Worm (Caenorhabditis elegans): ENCODE results near the gene R12A1.3.
A peak's percentile ranks its signal among the peaks of the same experiment; 100 is the strongest.

Gene R12A1.3

DNA sequence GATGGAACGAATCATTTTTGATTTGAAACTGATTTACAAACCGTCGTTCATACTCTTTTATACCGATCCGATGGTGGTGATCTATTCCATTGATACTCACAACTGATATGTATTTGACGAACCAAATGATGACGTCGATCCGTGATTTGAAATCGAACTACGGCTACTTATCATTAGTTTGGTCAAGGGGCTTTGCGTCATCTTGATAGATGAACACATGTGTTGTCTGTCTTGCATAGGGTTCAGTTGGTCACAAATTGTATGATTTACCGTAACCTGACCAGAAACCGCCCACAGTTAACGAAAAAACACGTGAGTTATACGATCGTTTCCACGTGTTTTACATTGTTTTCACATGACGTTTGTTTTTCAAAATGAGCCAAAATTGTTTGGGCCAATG, 24.6 kb upstream of the R12A1.3 start, which contains the start of gene cnc-2:
TSS of gene cnc-2 (minus strand) at position 24 of the 400 bp plus-strand sequence.
- peak; percentile 2 for TF ChIP-seq hlh-30 (tag; optimal IDR thresholded peaks at IDR 0.05; ENCODE audit: insufficient read depth)
- TF ChIP-seq mxl-3 (GFP tag; optimal IDR thresholded peaks at IDR 0.05), result peak; percentile 37
- no peak for TF ChIP-seq lim-7 (GFP tag; IDR thresholded peaks at IDR 0.05)

DNA sequence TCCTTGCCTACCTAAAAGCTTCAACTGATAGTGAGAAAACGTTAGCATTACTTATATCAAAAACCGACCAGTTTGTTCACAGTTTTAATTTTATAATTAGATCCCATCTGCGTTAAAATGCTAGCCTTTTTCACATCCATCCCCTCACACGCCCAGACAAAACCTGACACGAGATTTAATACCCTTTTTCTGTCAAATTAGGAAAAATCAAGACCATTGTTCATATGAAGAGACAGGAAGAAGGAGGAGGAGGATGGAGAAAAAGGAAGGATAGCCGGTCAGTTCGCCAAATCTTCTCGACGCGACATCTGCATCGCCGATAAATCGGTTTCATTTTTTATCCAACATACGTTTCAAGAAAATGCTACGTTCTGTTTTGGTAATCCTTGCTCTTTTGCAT, 22.1 kb upstream of the R12A1.3 start, which contains the start of gene cnc-3:
TSS of gene cnc-3 (plus strand) at position 281 of the 400 bp plus-strand sequence.
- TF ChIP-seq nhr-48 (tag; optimal IDR thresholded peaks at IDR 0.05) (no peak), lin-1 (GFP tag; IDR thresholded peaks at IDR 0.05) (no peak), mdl-1 (tag; optimal IDR thresholded peaks at IDR 0.05) (no peak), mxl-3 (GFP tag; optimal IDR thresholded peaks at IDR 0.05) (no peak), T26A8.4 (GFP tag; IDR thresholded peaks at IDR 0.05) (peak; percentile 44), Y105C5A.15 (GFP tag; IDR thresholded peaks at IDR 0.05) (no peak), ctbp-1 (GFP tag; IDR thresholded peaks at IDR 0.05) (no peak), hmg-1.1 (GFP tag; IDR thresholded peaks at IDR 0.05) (no peak), unc-62 (GFP tag; optimal IDR thresholded peaks at IDR 0.05 in 1 of 2) (peak in 1 of 2 experiments; percentile 85), unc-62 (tag; optimal IDR thresholded peaks at IDR 0.05) (no peak), mes-2 (tag; optimal IDR thresholded peaks at IDR 0.05; ENCODE audit: poor library complexity, severe bottlenecking) (no peak), jun-1 (tag; optimal IDR thresholded peaks at IDR 0.05) (no peak), ztf-7 (tag; optimal IDR thresholded peaks at IDR 0.05) (no peak), lin-38 (GFP tag; IDR thresholded peaks at IDR 0.05) (no peak)

ce11 chrV:1447079-1447478, 21.5 kb upstream of the R12A1.3 start, which contains the start of gene cnc-4:
cnc-4 (plus strand) TSS chrV:1447195.
- TF ChIP-seq hmg-1.1 (GFP tag; IDR thresholded peaks at IDR 0.05) (no peak), F10B5.3 (tag; optimal IDR thresholded peaks at IDR 0.05) (no peak), T20F7.1 (GFP tag; optimal IDR thresholded peaks at IDR 0.05) (no peak), D1046.2 (GFP tag; IDR thresholded peaks at IDR 0.05) (no peak), dve-1 (tag; optimal IDR thresholded peaks at IDR 0.05; ENCODE audit: insufficient read depth) (no peak), nhr-77 (tag; optimal IDR thresholded peaks at IDR 0.05) (no peak), nhr-41 (GFP tag; IDR thresholded peaks at IDR 0.05) (no peak), nhr-102 (tag; optimal IDR thresholded peaks at IDR 0.05) (no peak), ztf-11 (tag; optimal IDR thresholded peaks at IDR 0.05) (no peak)

DNA sequence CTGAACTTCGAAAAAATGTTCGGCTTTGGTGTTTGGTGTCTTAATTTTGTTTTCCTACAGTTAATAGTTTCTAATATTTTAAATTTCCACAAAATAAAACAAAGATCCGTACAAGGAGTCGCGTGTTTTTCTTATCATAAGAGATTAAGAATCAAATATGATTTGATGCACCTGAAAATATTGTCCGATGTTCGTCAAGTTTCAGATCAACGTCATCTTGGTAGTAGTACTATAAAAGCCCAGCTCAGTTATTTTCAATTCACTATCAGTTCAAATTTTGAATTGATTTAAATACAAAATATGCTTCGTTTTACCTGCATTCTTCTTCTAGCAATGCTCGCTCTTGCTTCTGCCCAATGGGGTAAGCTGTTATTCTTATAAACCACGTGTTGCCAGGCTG, 19.5 kb upstream of the R12A1.3 start, which contains the start of gene cnc-5:
TSS of gene cnc-5 (plus strand) at position 301 of the 400 bp plus-strand sequence.
- no peak for TF ChIP-seq ceh-20 (GFP tag; IDR thresholded peaks at IDR 0.05)
- TF ChIP-seq saeg-2 (GFP tag; IDR thresholded peaks at IDR 0.05), result no peak
- TF ChIP-seq tag-97 (GFP tag; IDR thresholded peaks at IDR 0.05), result no peak
- no peak for TF ChIP-seq snpc-4 (tag; optimal IDR thresholded peaks at IDR 0.05)
- TF ChIP-seq madf-5 (GFP tag; IDR thresholded peaks at IDR 0.05), result no peak
- TF ChIP-seq hif-1 (tag; optimal IDR thresholded peaks at IDR 0.05), result no peak
- no peak for TF ChIP-seq mdt-29 (GFP tag; IDR thresholded peaks at IDR 0.05)
- no peak for TF ChIP-seq tra-1 (GFP tag; IDR thresholded peaks at IDR 0.05)
- TF ChIP-seq pha-4 (GFP tag; IDR thresholded peaks at IDR 0.05), result no peak
- no peak for TF ChIP-seq pha-4 (tag; optimal IDR thresholded peaks at IDR 0.05)
- no peak for TF ChIP-seq fkh-10 (GFP tag; optimal IDR thresholded peaks at IDR 0.05)
- TF ChIP-seq madf-9 (GFP tag; conservative IDR thresholded peaks at IDR 0.05), result no peak
- no peak for TF ChIP-seq ceh-32 (tag; optimal IDR thresholded peaks at IDR 0.05; ENCODE audit: poor library complexity)
- TF ChIP-seq F44E2.7 (GFP tag; IDR thresholded peaks at IDR 0.05), result no peak
- TF ChIP-seq mdl-1 (tag; optimal IDR thresholded peaks at IDR 0.05), result no peak
- no peak for TF ChIP-seq ama-1 (optimal IDR thresholded peaks at IDR 0.05)
- no peak for TF ChIP-seq Y5F2A.4 (GFP tag; optimal IDR thresholded peaks at IDR 0.05)
- TF ChIP-seq unc-130 (GFP tag; optimal IDR thresholded peaks at IDR 0.05), result no peak
- no peak for TF ChIP-seq zag-1 (tag; optimal IDR thresholded peaks at IDR 0.05)
- TF ChIP-seq mxl-2 (GFP tag; conservative IDR thresholded peaks at IDR 0.05), result no peak
